Fruit fly (Drosophila melanogaster): ENCODE measurements around the gene scpr-B.

Gene scpr-B

dm6 chr3R:11240891-11241290 lies at the start of gene scpr-B, which contains the start of gene scpr-A:
Gene scpr-B (minus strand): TSS chr3R:11240991.
Gene scpr-A (plus strand): TSS chr3R:11241183.
- no peak for TF ChIP-seq acj6 (GFP tag; optimal IDR thresholded peaks at IDR 0.05)
- no peak for TF ChIP-seq OdsH (GFP tag; optimal IDR thresholded peaks at IDR 0.05)
- TF ChIP-seq lz (GFP tag; optimal IDR thresholded peaks at IDR 0.05): no peak
- TF ChIP-seq CG8119 (GFP tag; IDR thresholded peaks at IDR 0.05): no peak
- no peak for TF ChIP-seq CG32006 (GFP tag; optimal IDR thresholded peaks at IDR 0.05)
- TF ChIP-seq CG10669 (GFP tag; optimal IDR thresholded peaks at IDR 0.05): no peak
- no peak for TF ChIP-seq CG1621 (tag; optimal IDR thresholded peaks at IDR 0.05)
- no peak for TF ChIP-seq CG3919 (GFP tag; optimal IDR thresholded peaks at IDR 0.05)
- TF ChIP-seq esn (GFP tag; optimal IDR thresholded peaks at IDR 0.05): no peak
- TF ChIP-seq eg (GFP tag; IDR thresholded peaks at IDR 0.05): no peak

DNA sequence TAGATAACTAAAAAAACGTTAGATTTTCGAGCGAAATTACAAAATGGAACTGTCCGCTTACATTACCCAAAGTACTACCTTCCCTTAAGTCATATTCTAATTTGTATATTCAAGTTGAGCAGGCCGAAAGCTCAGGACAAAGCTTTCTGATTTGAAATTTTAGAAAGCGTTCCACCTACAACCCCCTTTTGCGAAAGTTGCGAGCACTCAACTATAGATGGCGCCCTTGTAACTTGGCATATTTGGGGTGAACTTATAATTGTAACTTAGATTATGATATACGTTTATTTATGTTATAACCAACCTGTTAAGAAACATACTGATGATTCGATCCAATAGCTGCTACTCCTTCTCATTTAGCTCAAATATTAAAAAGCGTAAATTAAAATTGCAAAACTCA lies 46.2 kb upstream of the scpr-B start:
- TF ChIP-seq Smox (GFP tag; optimal IDR thresholded peaks at IDR 0.05) (no peak), Met (GFP tag; optimal IDR thresholded peaks at IDR 0.05) (no peak), CG31627 (GFP tag; optimal IDR thresholded peaks at IDR 0.05) (no peak), Hr38 (GFP tag; optimal IDR thresholded peaks at IDR 0.05) (no peak), Sox15 (GFP tag; optimal IDR thresholded peaks at IDR 0.05) (no peak), topi (GFP tag; optimal IDR thresholded peaks at IDR 0.05) (no peak), CG15336 (GFP tag; IDR thresholded peaks at IDR 0.05) (no peak), esn (GFP tag; optimal IDR thresholded peaks at IDR 0.05) (no peak), pdm3 (GFP tag; optimal IDR thresholded peaks at IDR 0.05) (no peak), CG3919 (GFP tag; optimal IDR thresholded peaks at IDR 0.05) (no peak), CG9139 (GFP tag; optimal IDR thresholded peaks at IDR 0.05) (no peak), CG1621 (tag; optimal IDR thresholded peaks at IDR 0.05) (no peak), CG10631 (GFP tag; optimal IDR thresholded peaks at IDR 0.05) (no peak), CG8632 (GFP tag; optimal IDR thresholded peaks at IDR 0.05) (no peak), dsx (GFP tag; optimal IDR thresholded peaks at IDR 0.05; ENCODE audit: poor library complexity, severe bottlenecking) (no peak), CG8119 (GFP tag; IDR thresholded peaks at IDR 0.05) (no peak), lz (GFP tag; optimal IDR thresholded peaks at IDR 0.05) (no peak), vri (GFP tag; optimal IDR thresholded peaks at IDR 0.05) (no peak), CG11294 (GFP tag; IDR thresholded peaks at IDR 0.05) (no peak), Ets96B (tag; optimal IDR thresholded peaks at IDR 0.05) (no peak)

- peak; percentile 1 for TF ChIP-seq CG6276 (GFP tag; optimal IDR thresholded peaks at IDR 0.05)
- peak; percentile 25 for TF ChIP-seq svp (GFP tag)
- TF ChIP-seq ss (GFP tag; optimal IDR thresholded peaks at IDR 0.05): peak in 1 of 2 experiments; percentile 36
- no peak for TF ChIP-seq fkh (GFP tag; optimal IDR thresholded peaks at IDR 0.05)
Measured at dm6 chr3R:11281887-11282286, 41.1 kb upstream of the scpr-B start.

- TF ChIP-seq Hr39 (GFP tag; optimal IDR thresholded peaks at IDR 0.05) (no peak), CG10669 (GFP tag; optimal IDR thresholded peaks at IDR 0.05) (no peak), fd85E (GFP tag; optimal IDR thresholded peaks at IDR 0.05) (no peak), fd59A (GFP tag; optimal IDR thresholded peaks at IDR 0.05) (no peak), CG34406 (GFP tag; optimal IDR thresholded peaks at IDR 0.05) (no peak)
Measured at dm6 chr3R:11272667-11273066, 31.9 kb upstream of the scpr-B start.

DNA sequence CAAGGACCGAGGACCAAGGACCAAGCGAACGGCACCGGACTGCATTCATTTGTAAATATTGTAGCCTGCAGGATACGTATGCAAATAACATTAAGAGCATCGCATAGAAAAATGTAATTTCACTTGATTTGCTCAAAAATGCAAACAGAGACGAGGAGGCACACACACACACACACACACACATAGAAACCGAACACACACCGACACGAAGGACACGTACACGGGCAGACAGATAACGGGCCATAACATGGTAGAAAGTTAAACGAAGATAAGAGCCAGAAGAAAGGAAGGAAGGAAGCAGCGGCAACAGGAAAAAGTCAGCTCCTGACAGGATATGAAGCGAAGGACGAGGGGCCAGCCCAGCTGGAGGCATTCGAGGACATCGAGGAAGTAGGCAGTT lies 29.8 kb upstream of the scpr-B start:
- TF ChIP-seq vri (GFP tag; optimal IDR thresholded peaks at IDR 0.05) (no peak), fd85E (GFP tag; optimal IDR thresholded peaks at IDR 0.05) (no peak), Gug (GFP tag; IDR thresholded peaks at IDR 0.05) (no peak), CG8319 (GFP tag; optimal IDR thresholded peaks at IDR 0.05) (no peak), achi (GFP tag; optimal IDR thresholded peaks at IDR 0.05) (no peak), Sox14 (GFP tag; optimal IDR thresholded peaks at IDR 0.05) (no peak), CG1621 (tag; optimal IDR thresholded peaks at IDR 0.05) (no peak), salr (GFP tag; optimal IDR thresholded peaks at IDR 0.05) (no peak), CG31627 (GFP tag; optimal IDR thresholded peaks at IDR 0.05) (no peak), CG6276 (GFP tag; optimal IDR thresholded peaks at IDR 0.05) (no peak), CG6854 (GFP tag; optimal IDR thresholded peaks at IDR 0.05) (no peak), topi (GFP tag; optimal IDR thresholded peaks at IDR 0.05) (no peak), CG11762 (GFP tag; optimal IDR thresholded peaks at IDR 0.05; ENCODE audit: insufficient read depth) (no peak)

Data from whole organism, prepupa.